Fruit fly (Drosophila melanogaster): Measurements from ENCODE around the gene CG10749.

The CG10749 gene

DNA sequence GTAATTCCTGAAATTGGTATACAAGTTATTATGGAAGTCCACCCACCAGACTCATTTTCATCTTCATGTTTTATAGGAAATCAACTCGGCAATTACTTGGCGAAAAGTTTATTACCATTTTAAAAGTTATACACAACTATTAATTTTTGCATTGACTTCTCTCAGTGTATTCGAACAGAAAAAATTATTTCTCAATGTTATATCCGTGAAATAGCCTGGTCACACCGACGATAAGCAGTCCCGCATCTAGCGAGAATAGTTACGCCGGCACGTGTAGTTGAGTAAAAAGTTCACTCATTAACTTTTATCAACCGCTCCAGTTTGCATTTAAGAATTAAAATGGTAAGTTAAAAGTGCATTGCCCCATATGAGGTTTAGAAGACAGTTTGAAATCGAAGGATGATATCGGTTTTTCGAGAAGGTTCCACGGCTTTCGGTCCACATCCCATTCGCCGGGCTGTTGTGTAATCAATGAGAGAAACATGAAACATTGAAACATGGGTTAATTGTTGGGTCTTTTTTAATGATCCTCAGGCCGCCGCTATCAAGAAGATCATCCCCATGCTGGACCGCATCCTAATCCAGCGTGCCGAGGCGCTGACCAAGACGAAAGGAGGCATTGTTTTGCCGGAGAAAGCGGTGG is 43.7 kb downstream of the CG10749 start, which contains the start of gene CG11267 (continued):
- TF ChIP-seq CG3281 (GFP tag; optimal IDR thresholded peaks at IDR 0.05) (peak; percentile 90), ems (GFP tag; optimal IDR thresholded peaks at IDR 0.05) (peak; percentile 73), ken (GFP tag; IDR thresholded peaks at IDR 0.05) (peak; percentile 88), Meics (GFP tag; optimal IDR thresholded peaks at IDR 0.05) (peak; percentile 90), CG8765 (GFP tag; IDR thresholded peaks at IDR 0.05) (peak; percentile 79), inv (GFP tag; IDR thresholded peaks at IDR 0.05; ENCODE audit: partially characterized antibody) (no peak), Pdp1 (GFP tag; optimal IDR thresholded peaks at IDR 0.05) (peak; percentile 77 to 99), CG4820 (GFP tag; optimal IDR thresholded peaks at IDR 0.05) (peak; percentile 85), pho (GFP tag; optimal IDR thresholded peaks at IDR 0.05) (peak; percentile 59), Sin3A (optimal IDR thresholded peaks at IDR 0.05) (no peak), CG8944 (GFP tag; optimal IDR thresholded peaks at IDR 0.05) (peak; percentile 75), pb (GFP tag; optimal IDR thresholded peaks at IDR 0.05) (peak; percentile 58), da (GFP tag; optimal IDR thresholded peaks at IDR 0.05) (peak; percentile 32), Nf-YA (GFP tag; IDR thresholded peaks at IDR 0.05) (peak; percentile 90), CG6791 (GFP tag; IDR thresholded peaks at IDR 0.05; ENCODE audit: partially characterized antibody) (peak; percentile 44; the same call in 1 of the 3 replicates), hbn (GFP tag; IDR thresholded peaks at IDR 0.05; ENCODE audit: partially characterized antibody) (no peak), Rfx (GFP tag; IDR thresholded peaks at IDR 0.05) (peak; percentile 95), jing (GFP tag; optimal IDR thresholded peaks at IDR 0.05) (peak; percentile 32), CG8089 (GFP tag; optimal IDR thresholded peaks at IDR 0.05) (peak; percentile 65), psq (GFP tag; optimal IDR thresholded peaks at IDR 0.05) (peak; percentile 1), abd-A (tag; optimal IDR thresholded peaks at IDR 0.05) (no peak), gro (GFP tag; optimal IDR thresholded peaks at IDR 0.05) (peak; percentile 67), tgo (GFP tag; IDR thresholded peaks at IDR 0.05) (peak; percentile 92), ftz-f1 (GFP tag; optimal IDR thresholded peaks at IDR 0.05) (no peak), CG17802 (tag; optimal IDR thresholded peaks at IDR 0.05) (peak; percentile 74), CG18619 (GFP tag; optimal IDR thresholded peaks at IDR 0.05) (peak; percentile 73), cad (GFP tag; optimal IDR thresholded peaks at IDR 0.05) (no peak), dan (GFP tag; IDR thresholded peaks at IDR 0.05) (no peak), CG11456 (GFP tag; IDR thresholded peaks at IDR 0.05) (peak; percentile 92), zf30C (GFP tag; optimal IDR thresholded peaks at IDR 0.05) (peak; percentile 94), HLH3B (GFP tag; IDR thresholded peaks at IDR 0.05) (peak; percentile 89), crc (GFP tag; optimal IDR thresholded peaks at IDR 0.05) (peak; percentile 71), CG34376 (GFP tag; optimal IDR thresholded peaks at IDR 0.05) (peak; percentile 71), Hsf (GFP tag; optimal IDR thresholded peaks at IDR 0.05) (peak; percentile 82), CG12659 (GFP tag; optimal IDR thresholded peaks at IDR 0.05) (peak; percentile 72), Scr (GFP tag; IDR thresholded peaks at IDR 0.05; ENCODE audit: partially characterized antibody) (no peak), p53 (GFP tag; optimal IDR thresholded peaks at IDR 0.05) (peak; percentile 47), CG11093 (GFP tag; IDR thresholded peaks at IDR 0.05) (peak; percentile 65; the same call in 1 of the 3 replicates), stwl (tag; optimal IDR thresholded peaks at IDR 0.05) (peak; percentile 35), CG18764 (GFP tag; optimal IDR thresholded peaks at IDR 0.05) (peak; percentile 77), Max (GFP tag; optimal IDR thresholded peaks at IDR 0.05) (peak; percentile 84), nerfin-2 (GFP tag; IDR thresholded peaks at IDR 0.05; ENCODE audit: partially characterized antibody) (no peak), danr (GFP tag; IDR thresholded peaks at IDR 0.05) (peak; percentile 78; the same call in 1 of the 2 replicates), sens-2 (GFP tag; IDR thresholded peaks at IDR 0.05) (peak; percentile 91), fd64A (GFP tag; optimal IDR thresholded peaks at IDR 0.05) (no peak), z (GFP tag; IDR thresholded peaks at IDR 0.05) (0 out of 3 replicates have a peak, but pooled peaks have one; percentile 5), CG15073 (GFP tag; optimal IDR thresholded peaks at IDR 0.05) (no peak), Fer3 (tag; optimal IDR thresholded peaks at IDR 0.05) (peak; percentile 93), unc-4 (GFP tag; IDR thresholded peaks at IDR 0.05; ENCODE audit: partially characterized antibody) (no peak), Side (GFP tag; optimal IDR thresholded peaks at IDR 0.05) (peak; percentile 80)
